Fruit fly (Drosophila melanogaster): Measurements from ENCODE around the gene CG4793.

Gene CG4793

dm6 chr2L:15912008-15912900 is 10.9 kb upstream of the CG4793 start (continued):
- TF ChIP-seq al (GFP tag; IDR thresholded peaks at IDR 0.05) = peak; percentile 90
- TF ChIP-seq pzg (GFP tag; optimal IDR thresholded peaks at IDR 0.05) = no peak
- TF ChIP-seq Dref (GFP tag; IDR thresholded peaks at IDR 0.05) = no peak
- TF ChIP-seq PHDP (tag; optimal IDR thresholded peaks at IDR 0.05) = peak; percentile 96
- TF ChIP-seq tio (GFP tag; optimal IDR thresholded peaks at IDR 0.05) = peak; percentile 88
- peak; percentile 48 for TF ChIP-seq CG7928 (GFP tag; optimal IDR thresholded peaks at IDR 0.05)
- peak; percentile 35; the same call in 1 of the 2 replicates for TF ChIP-seq ato (GFP tag; IDR thresholded peaks at IDR 0.05; ENCODE audit: partially characterized antibody)
- TF ChIP-seq CG14965 (GFP tag; optimal IDR thresholded peaks at IDR 0.05; ENCODE audit: borderline replicate concordance) = no peak
- peak; percentile 87 for TF ChIP-seq Six4 (GFP tag; optimal IDR thresholded peaks at IDR 0.05)
- TF ChIP-seq ro (GFP tag; IDR thresholded peaks at IDR 0.05) = peak; percentile 76
- TF ChIP-seq CG18262 (tag; optimal IDR thresholded peaks at IDR 0.05) = peak; percentile 95
- no peak for TF ChIP-seq hth (optimal IDR thresholded peaks at IDR 0.05)
- TF ChIP-seq cg (GFP tag; optimal IDR thresholded peaks at IDR 0.05) = no peak
- no peak for TF ChIP-seq vfl (GFP tag; optimal IDR thresholded peaks at IDR 0.05)
- TF ChIP-seq CG1529 (GFP tag; optimal IDR thresholded peaks at IDR 0.05) = peak; percentile 78
- peak; percentile 91 for TF ChIP-seq CG7372 (GFP tag; IDR thresholded peaks at IDR 0.05)
- peak; percentile 84 for TF ChIP-seq CG6272 (GFP tag; IDR thresholded peaks at IDR 0.05)
- peak; percentile 84 for TF ChIP-seq toy (GFP tag; IDR thresholded peaks at IDR 0.05)
- TF ChIP-seq Scr (GFP tag; IDR thresholded peaks at IDR 0.05; ENCODE audit: partially characterized antibody) = peak; percentile 9; the same call in 1 of the 2 replicates
- TF ChIP-seq ash1 (GFP tag; optimal IDR thresholded peaks at IDR 0.05) = no peak
- TF ChIP-seq HmgD (GFP tag; optimal IDR thresholded peaks at IDR 0.05) = no peak
- TF ChIP-seq mam (GFP tag; optimal IDR thresholded peaks at IDR 0.05) = peak; percentile 60
- TF ChIP-seq cato (GFP tag; optimal IDR thresholded peaks at IDR 0.05; ENCODE audit: borderline replicate concordance) = peak; percentile 77
- TF ChIP-seq Lhr (GFP tag; optimal IDR thresholded peaks at IDR 0.05) = peak; percentile 78
- no peak for TF ChIP-seq slp2 (GFP tag; optimal IDR thresholded peaks at IDR 0.05)
- TF ChIP-seq CG16779 (GFP tag; IDR thresholded peaks at IDR 0.05) = no peak
- peak; percentile 84 for TF ChIP-seq CG4404 (GFP tag; IDR thresholded peaks at IDR 0.05)
- TF ChIP-seq Jarid2 (GFP tag; optimal IDR thresholded peaks at IDR 0.05) = peak; percentile 67
- TF ChIP-seq zfh2 (GFP tag; optimal IDR thresholded peaks at IDR 0.05) = peak; percentile 47
- TF ChIP-seq MTF-1 (GFP tag; optimal IDR thresholded peaks at IDR 0.05; ENCODE audit: borderline replicate concordance) = no peak
- no peak for TF ChIP-seq cad (GFP tag; optimal IDR thresholded peaks at IDR 0.05)
- peak; percentile 29 for TF ChIP-seq tx (GFP tag; optimal IDR thresholded peaks at IDR 0.05)
- peak; percentile 85 for TF ChIP-seq Asciz (GFP tag; optimal IDR thresholded peaks at IDR 0.05)
- TF ChIP-seq sens-2 (GFP tag; IDR thresholded peaks at IDR 0.05) = peak; percentile 65; the same call in 1 of the 2 replicates
- TF ChIP-seq Spps (tag; optimal IDR thresholded peaks at IDR 0.05) = peak; percentile 90
- peak; percentile 34 for TF ChIP-seq CG5245 (GFP tag; optimal IDR thresholded peaks at IDR 0.05)
- peak; percentile 89 for TF ChIP-seq B-H2 (GFP tag; optimal IDR thresholded peaks at IDR 0.05)
- no peak for TF ChIP-seq hkb (optimal IDR thresholded peaks at IDR 0.05)
- peak; percentile 86 for TF ChIP-seq hkb (GFP tag; IDR thresholded peaks at IDR 0.05)
- peak; percentile 68; the same call in 1 of the 3 replicates for TF ChIP-seq H15 (GFP tag; IDR thresholded peaks at IDR 0.05)
- TF ChIP-seq CG34422 (GFP tag; IDR thresholded peaks at IDR 0.05) = peak; percentile 86
- TF ChIP-seq h (optimal IDR thresholded peaks at IDR 0.05) = no peak
- TF ChIP-seq Lpt (GFP tag; optimal IDR thresholded peaks at IDR 0.05) = no peak
- peak; percentile 96 for TF ChIP-seq CG3847 (GFP tag; IDR thresholded peaks at IDR 0.05)
- TF ChIP-seq sima (GFP tag; optimal IDR thresholded peaks at IDR 0.05) = no peak
- no peak for TF ChIP-seq pita (GFP tag; optimal IDR thresholded peaks at IDR 0.05)
- TF ChIP-seq CG30020 (tag; optimal IDR thresholded peaks at IDR 0.05) = peak; percentile 81
- TF ChIP-seq CG1603 (tag; optimal IDR thresholded peaks at IDR 0.05) = peak; percentile 31
- peak in 1 of 2 experiments; percentile 50 for TF ChIP-seq Trl (optimal IDR thresholded peaks at IDR 0.05)
- peak; percentile 26 for TF ChIP-seq Trl (GFP tag; optimal IDR thresholded peaks at IDR 0.05)
- TF ChIP-seq dpn (GFP tag; optimal IDR thresholded peaks at IDR 0.05) = peak; percentile 19 to 93

Data from whole organism, embryonic.